Fruit fly (Drosophila melanogaster) whole organism, embryonic: ENCODE data around the gene IntS6.
A peak's percentile ranks its signal among the peaks of the same experiment; 100 is the strongest.

Experiments
- Aef1 ChIP-seq: fragments of 200-800 bp; sonication (Bioruptor generic); IDR thresholded peaks from 3 replicates; pipeline ENCODE4 v1.3.6; 2022; ENCODE audit warnings: missing biosample characterization, missing genetic modification characterization
- BEAF-32 ChIP-seq: fragments of 200-800 bp; sonication (Bioruptor generic); optimal IDR thresholded peaks from 3 replicates; lab custom pipeline; 2017; ENCODE audit warnings: missing biosample characterization, missing genetic modification characterization, mild to moderate bottlenecking, moderate library complexity, missing genetic modification reagents
- CG11085 ChIP-seq: fragments of 200-800 bp; sonication (Bioruptor generic); IDR thresholded peaks from 2 replicates; pipeline ENCODE4 v1.3.6; 2022; ENCODE audit warnings: missing biosample characterization, missing genetic modification characterization
- CG11398 ChIP-seq: fragments of 200-800 bp; sonication (Bioruptor generic); optimal IDR thresholded peaks from 2 replicates; lab custom pipeline; 2016; ENCODE audit warnings: missing biosample characterization, missing genetic modification characterization
- CG12942 ChIP-seq: fragments of 200-800 bp; sonication (Bioruptor generic); optimal IDR thresholded peaks from 3 replicates; lab custom pipeline; 2016; ENCODE audit warnings: missing biosample characterization, missing genetic modification characterization
- CG13123 ChIP-seq: fragments of 200-800 bp; sonication (Bioruptor generic); optimal IDR thresholded peaks from 2 replicates; lab custom pipeline; 2016; ENCODE audit warnings: missing biosample characterization, missing genetic modification characterization
- CG13424 ChIP-seq: fragments of 200-800 bp; sonication (Bioruptor generic); optimal IDR thresholded peaks from 2 replicates; lab custom pipeline; 2019; ENCODE audit warnings: missing biosample characterization, mild to moderate bottlenecking, missing genetic modification characterization, moderate library complexity
- CG14014 ChIP-seq: fragments of 200-800 bp; sonication (Bioruptor generic); IDR thresholded peaks from 2 replicates; pipeline ENCODE4 v1.3.6; 2022; ENCODE audit warnings: missing biosample characterization, missing genetic modification characterization
- CG1529 ChIP-seq: fragments of 200-800 bp; sonication (Bioruptor generic); optimal IDR thresholded peaks from 3 replicates; lab custom pipeline; 2018; ENCODE audit warnings: missing biosample characterization, missing genetic modification characterization
- CG1832 ChIP-seq: fragments of 200-800 bp; sonication (Bioruptor generic); optimal IDR thresholded peaks from 2 replicates; lab custom pipeline; 2017; ENCODE audit warnings: missing biosample characterization, mild to moderate bottlenecking, missing genetic modification characterization, inconsistent platforms
- CG33213 ChIP-seq: fragments of 200-800 bp; sonication (Bioruptor generic); optimal IDR thresholded peaks from 3 replicates; lab custom pipeline; 2016; ENCODE audit warnings: missing biosample characterization, missing genetic modification characterization
- CG34224 ChIP-seq: fragments of 200-800 bp; sonication (Bioruptor generic); IDR thresholded peaks from 3 replicates; pipeline ENCODE4 v1.3.6; 2022; ENCODE audit warnings: missing biosample characterization, missing genetic modification characterization; ENCODE audit not compliant: partially characterized antibody
- CG3847 ChIP-seq: fragments of 200-800 bp; sonication (Bioruptor generic); IDR thresholded peaks from 2 replicates; pipeline ENCODE4 v1.3.6; 2022; ENCODE audit warnings: missing biosample characterization, missing genetic modification characterization
- CG4617 ChIP-seq: fragments of 200-800 bp; sonication (Bioruptor generic); optimal IDR thresholded peaks from 3 replicates; lab custom pipeline; 2016; ENCODE audit warnings: missing biosample characterization, missing genetic modification characterization, borderline replicate concordance
- CG4820 ChIP-seq: fragments of 200-800 bp; sonication (Bioruptor generic); optimal IDR thresholded peaks from 3 replicates; lab custom pipeline; 2016; ENCODE audit warnings: missing biosample characterization, missing genetic modification characterization
- CG5180 ChIP-seq: fragments of 200-800 bp; sonication (Bioruptor generic); optimal IDR thresholded peaks from 3 replicates; lab custom pipeline; 2017; ENCODE audit warnings: missing biosample characterization, missing genetic modification characterization, mild to moderate bottlenecking, moderate library complexity, missing genetic modification reagents
- CG8924 ChIP-seq: fragments of 200-800 bp; optimal IDR thresholded peaks from 3 replicates; lab custom pipeline; 2019; ENCODE audit warnings: missing biosample characterization, mild to moderate bottlenecking, missing genetic modification characterization, moderate library complexity
- CG9727 ChIP-seq: fragments of 200-800 bp; sonication (Bioruptor generic); optimal IDR thresholded peaks from 3 replicates; lab custom pipeline; 2017; ENCODE audit warnings: missing biosample characterization, mild to moderate bottlenecking, missing genetic modification characterization
- Chrac-16 ChIP-seq: fragments of 200-800 bp; sonication (Bioruptor generic); optimal IDR thresholded peaks from 3 replicates; lab custom pipeline; 2016; ENCODE audit warnings: missing biosample characterization, missing genetic modification characterization
- CoRest ChIP-seq: fragments of 200-800 bp; sonication (Bioruptor generic); optimal IDR thresholded peaks from 3 replicates; lab custom pipeline; 2018; ENCODE audit warnings: missing biosample characterization, mild to moderate bottlenecking, missing genetic modification characterization, moderate library complexity
- CrebB ChIP-seq: fragments of 200-800 bp; sonication (Bioruptor generic); optimal IDR thresholded peaks from 3 replicates; lab custom pipeline; 2018; ENCODE audit warnings: missing biosample characterization, mild to moderate bottlenecking, missing genetic modification characterization
- D ChIP-seq, 2 experiments: fragments of 200-800 bp in 1 of 2; fragments of >200 bp in 1 of 2; sonication (Bioruptor generic) in 1 of 2; optimal IDR thresholded peaks; 2 replicates in 1 of 2; 3 replicates in 1 of 2; lab custom pipeline; 2017; ENCODE audit warnings: mild to moderate bottlenecking in 1 of 2, missing biosample characterization in 1 of 2, missing genetic modification characterization in 1 of 2, missing genetic modification reagents in 1 of 2
- Dll ChIP-seq: fragments of 200-800 bp; sonication (Bioruptor generic); IDR thresholded peaks from 4 replicates; pipeline ENCODE4 v1.3.6; 2022; ENCODE audit warnings: missing biosample characterization, missing genetic modification characterization; ENCODE audit not compliant: partially characterized antibody
- Hr3 ChIP-seq: fragments of 200-800 bp; sonication (Bioruptor generic); optimal IDR thresholded peaks from 3 replicates; lab custom pipeline; 2016; ENCODE audit warnings: missing biosample characterization, missing genetic modification characterization
- Hr51 ChIP-seq, 2 experiments: fragments of 200-800 bp; sonication (Bioruptor generic); optimal IDR thresholded peaks; 2 replicates in 1 of 2; 3 replicates in 1 of 2; lab custom pipeline; 2016 to 2018; ENCODE audit warnings: missing biosample characterization in 2 of 2, missing genetic modification characterization in 2 of 2, mild to moderate bottlenecking in 1 of 2, moderate library complexity in 1 of 2
- Meics ChIP-seq: fragments of 200-800 bp; sonication (Bioruptor generic); optimal IDR thresholded peaks from 2 replicates; lab custom pipeline; 2017; ENCODE audit warnings: missing biosample characterization, mild to moderate bottlenecking, missing genetic modification characterization
- NC2α ChIP-seq: fragments of 200-800 bp; sonication (Bioruptor generic); optimal IDR thresholded peaks from 2 replicates; lab custom pipeline; 2016; ENCODE audit warnings: missing biosample characterization, missing genetic modification characterization
- NK7.1 ChIP-seq: fragments of 200-800 bp; sonication (Bioruptor generic); optimal IDR thresholded peaks from 3 replicates; lab custom pipeline; 2016; ENCODE audit warnings: missing biosample characterization, missing genetic modification characterization
- Taf1 ChIP-seq: fragments of 200-800 bp; sonication (Bioruptor generic); IDR thresholded peaks from 2 replicates; pipeline ENCODE4 v1.3.6; 2022; ENCODE audit warnings: missing biosample characterization, missing genetic modification characterization
- Usf ChIP-seq: fragments of 200-800 bp; sonication (Bioruptor generic); optimal IDR thresholded peaks from 2 replicates; lab custom pipeline; 2017; ENCODE audit warnings: missing genotype, missing biosample characterization, missing genetic modification characterization
- YL-1 ChIP-seq: fragments of 200-800 bp; sonication (Bioruptor generic); optimal IDR thresholded peaks from 3 replicates; lab custom pipeline; 2017; ENCODE audit warnings: missing biosample characterization, mild to moderate bottlenecking, missing genetic modification characterization
- bbx ChIP-seq: fragments of 200-800 bp; sonication (Bioruptor generic); IDR thresholded peaks from 2 replicates; pipeline ENCODE4 v1.3.6; 2022; ENCODE audit warnings: missing biosample characterization, missing genetic modification characterization; ENCODE audit not compliant: partially characterized antibody
- bsh ChIP-seq, 2 experiments: fragments of 200-800 bp; sonication (Bioruptor generic); optimal IDR thresholded peaks; 2 replicates each; lab custom pipeline; 2017 to 2018; ENCODE audit warnings: mild to moderate bottlenecking in 2 of 2, missing biosample characterization in 2 of 2, missing genetic modification characterization in 2 of 2, moderate library complexity in 1 of 2
- crol ChIP-seq: fragments of 200-800 bp; sonication (Bioruptor generic); IDR thresholded peaks from 2 replicates; pipeline ENCODE4 v1.3.6; 2022; ENCODE audit warnings: missing biosample characterization, missing genetic modification characterization
- da ChIP-seq: fragments of 200-800 bp; sonication (Bioruptor generic); optimal IDR thresholded peaks from 2 replicates; lab custom pipeline; 2016; ENCODE audit warnings: missing biosample characterization, missing genetic modification characterization
- dimm ChIP-seq: fragments of 200-800 bp; sonication (Bioruptor generic); IDR thresholded peaks from 2 replicates; pipeline ENCODE4 v1.3.6; 2022; ENCODE audit warnings: missing biosample characterization, missing genetic modification characterization
- gce ChIP-seq: fragments of 200-800 bp; sonication (Bioruptor generic); IDR thresholded peaks from 3 replicates; pipeline ENCODE4 v1.3.6; 2022; ENCODE audit warnings: missing biosample characterization, missing genetic modification characterization
- otp ChIP-seq: fragments of 200-800 bp; sonication (Bioruptor generic); IDR thresholded peaks from 3 replicates; pipeline ENCODE4, ENCODE4 v1.3.6; 2022; ENCODE audit warnings: missing biosample characterization, missing genetic modification characterization
- peb ChIP-seq: fragments of 200-800 bp; sonication (Bioruptor generic); IDR thresholded peaks from 2 replicates; pipeline ENCODE4 v1.3.6; 2022; ENCODE audit warnings: missing biosample characterization, missing genetic modification characterization
- pita ChIP-seq: fragments of 200-800 bp; sonication (Bioruptor generic); optimal IDR thresholded peaks from 2 replicates; lab custom pipeline; 2017; ENCODE audit warnings: missing biosample characterization, mild to moderate bottlenecking, missing genetic modification characterization
- ro ChIP-seq: fragments of 200-800 bp; sonication (Bioruptor generic); IDR thresholded peaks from 2 replicates; pipeline ENCODE4 v1.3.6; 2022; ENCODE audit warnings: missing biosample characterization, missing genetic modification characterization
- sob ChIP-seq: fragments of 200-800 bp; sonication (Bioruptor generic); IDR thresholded peaks from 2 replicates; pipeline ENCODE4 v1.3.6; 2022; ENCODE audit warnings: missing biosample characterization, missing genetic modification characterization
- sqz ChIP-seq: fragments of 200-800 bp; sonication (Bioruptor generic); optimal IDR thresholded peaks from 3 replicates; lab custom pipeline; 2018; ENCODE audit warnings: missing biosample characterization, mild to moderate bottlenecking, missing genetic modification characterization
- stc ChIP-seq: fragments of 200-800 bp; sonication (Bioruptor generic); IDR thresholded peaks from 2 replicates; pipeline ENCODE4 v1.3.6; 2022; ENCODE audit warnings: missing biosample characterization, missing genetic modification characterization
- tap ChIP-seq: fragments of 200-800 bp; optimal IDR thresholded peaks from 3 replicates; lab custom pipeline; 2019; ENCODE audit warnings: missing biosample characterization, mild to moderate bottlenecking, missing genetic modification characterization, moderate library complexity
- ttk ChIP-seq: fragments of 200-800 bp; sonication (Bioruptor generic); IDR thresholded peaks from 2 replicates; pipeline ENCODE4 v2.1.2; 2022; ENCODE audit warnings: missing biosample characterization, missing genetic modification characterization
- tx ChIP-seq: fragments of 200-800 bp; sonication (Bioruptor generic); optimal IDR thresholded peaks from 2 replicates; lab custom pipeline; 2016; ENCODE audit warnings: missing biosample characterization, missing genetic modification characterization
- wek ChIP-seq: fragments of 200-800 bp; sonication (Bioruptor generic); optimal IDR thresholded peaks from 3 replicates; lab custom pipeline; 2018; ENCODE audit warnings: missing biosample characterization, mild to moderate bottlenecking, missing genetic modification characterization, moderate library complexity
- zfh2 ChIP-seq: fragments of 200-800 bp; sonication (Bioruptor generic); optimal IDR thresholded peaks from 2 replicates; lab custom pipeline; 2016; ENCODE audit warnings: missing biosample characterization, missing genetic modification characterization

IntS6 gene

dm6 chrX:5696436-5697022 is 50.5 kb downstream of the IntS6 start (continued):
- TF ChIP-seq gce (GFP tag; lab: Robert Waterston, UW) = peak; percentile 94
- TF ChIP-seq CG11085 = peak; percentile 86
- peak; percentile 97 for TF ChIP-seq Chrac-16
- TF ChIP-seq Taf1 (GFP tag; lab: Robert Waterston, UW) = peak; percentile 63; the same call in 1 of the 2 replicates
- TF ChIP-seq dimm = peak; percentile 86
- TF ChIP-seq zfh2 (GFP tag; lab: Kevin White, UChicago) = peak; percentile 92
- TF ChIP-seq CG34224 (GFP tag; lab: Robert Waterston, UW) = no peak
- TF ChIP-seq CG5180 (GFP tag; lab: Kevin White, UChicago) = peak; percentile 86
- TF ChIP-seq CG13123 (GFP tag; lab: Kevin White, UChicago) = peak; percentile 96
- TF ChIP-seq Aef1 (GFP tag; lab: Robert Waterston, UW) = peak; percentile 96
- peak; percentile 96 for TF ChIP-seq sob (GFP tag; lab: Robert Waterston, UW)
- TF ChIP-seq ro = peak; percentile 81
- TF ChIP-seq CG11398 (GFP tag; lab: Kevin White, UChicago) = peak; percentile 97
- peak; percentile 91 to 94 for TF ChIP-seq bsh (GFP tag; optimal IDR thresholded peaks at IDR 0.05; lab: Kevin White, UChicago)
- peak; percentile 95 for TF ChIP-seq Hr3 (GFP tag; lab: Kevin White, UChicago)
- peak; percentile 92 for TF ChIP-seq CG3847 (GFP tag; lab: Robert Waterston, UW)
- TF ChIP-seq crol (GFP tag; lab: Robert Waterston, UW) = peak; percentile 48
- TF ChIP-seq NK7.1 (GFP tag; lab: Kevin White, UChicago) = peak; percentile 95
- TF ChIP-seq Meics (GFP tag; lab: Kevin White, UChicago) = peak; percentile 94
- peak; percentile 92 for TF ChIP-seq peb (GFP tag; lab: Robert Waterston, UW)
- peak; percentile 88 for TF ChIP-seq wek (GFP tag; lab: Kevin White, UChicago)
- TF ChIP-seq CG4617 (GFP tag; lab: Kevin White, UChicago) = peak; percentile 98
- peak; percentile 93 for TF ChIP-seq NC2α
- TF ChIP-seq tap (tag; lab: Kevin White, UChicago) = peak; percentile 58
- no peak for TF ChIP-seq BEAF-32 (GFP tag; lab: Kevin White, UChicago)
- TF ChIP-seq CG4820 (GFP tag; lab: Kevin White, UChicago) = peak; percentile 98
- peak; percentile 45 for TF ChIP-seq CG1832 (GFP tag; lab: Kevin White, UChicago)
- TF ChIP-seq stc (GFP tag; lab: Robert Waterston, UW) = peak; percentile 93
- peak; percentile 95 for TF ChIP-seq sqz (GFP tag; lab: Kevin White, UChicago)
- peak; percentile 92 for TF ChIP-seq Usf (GFP tag; lab: Kevin White, UChicago)
- peak; percentile 95 for TF ChIP-seq CoRest (tag; lab: Kevin White, UChicago)
- no peak for TF ChIP-seq D (optimal IDR thresholded peaks at IDR 0.05; lab: Kevin White, UChicago)
- peak; percentile 97 for TF ChIP-seq D (GFP tag; optimal IDR thresholded peaks at IDR 0.05; lab: Kevin White, UChicago)
- peak; percentile 77 for TF ChIP-seq CG8924
- peak; percentile 85 for TF ChIP-seq YL-1 (GFP tag; lab: Kevin White, UChicago)
- peak; percentile 93 for TF ChIP-seq CrebB (tag; lab: Kevin White, UChicago)
- TF ChIP-seq CG33213 (GFP tag; lab: Kevin White, UChicago) = peak; percentile 98
- peak; percentile 94 for TF ChIP-seq CG14014
- peak; percentile 96 for TF ChIP-seq ttk (GFP tag; lab: Robert Waterston, UW)
- TF ChIP-seq tx (GFP tag; lab: Kevin White, UChicago) = peak; percentile 97
- TF ChIP-seq CG13424 = peak; percentile 95
- peak; percentile 98 for TF ChIP-seq otp (GFP tag; lab: Robert Waterston, UW)
- TF ChIP-seq bbx (GFP tag; lab: Robert Waterston, UW) = no peak
- peak; percentile 93 for TF ChIP-seq CG1529
- no peak for TF ChIP-seq Dll
- TF ChIP-seq da (GFP tag; lab: Kevin White, UChicago) = peak; percentile 93
- peak; percentile 93 to 96 for TF ChIP-seq Hr51 (GFP tag; optimal IDR thresholded peaks at IDR 0.05; lab: Kevin White, UChicago)
- TF ChIP-seq CG12942 (GFP tag; lab: Kevin White, UChicago) = peak; percentile 97
- no peak for TF ChIP-seq pita (GFP tag; lab: Kevin White, UChicago)
- peak; percentile 98 for TF ChIP-seq CG9727 (GFP tag; lab: Kevin White, UChicago)
